Fruit fly (Drosophila melanogaster) ovary, adult (tissue): ENCODE results near the gene Pnn.

ENCODE experiments used
- CG17801 ChIP-seq: fragments of 200-800 bp; optimal IDR thresholded peaks from 2 replicates; lab custom pipeline; 2019; ENCODE audit warnings: missing biosample characterization, mild to moderate bottlenecking, missing genetic modification characterization, moderate library complexity; ENCODE audit not compliant: partially characterized antibody

Pnn gene

DNA sequence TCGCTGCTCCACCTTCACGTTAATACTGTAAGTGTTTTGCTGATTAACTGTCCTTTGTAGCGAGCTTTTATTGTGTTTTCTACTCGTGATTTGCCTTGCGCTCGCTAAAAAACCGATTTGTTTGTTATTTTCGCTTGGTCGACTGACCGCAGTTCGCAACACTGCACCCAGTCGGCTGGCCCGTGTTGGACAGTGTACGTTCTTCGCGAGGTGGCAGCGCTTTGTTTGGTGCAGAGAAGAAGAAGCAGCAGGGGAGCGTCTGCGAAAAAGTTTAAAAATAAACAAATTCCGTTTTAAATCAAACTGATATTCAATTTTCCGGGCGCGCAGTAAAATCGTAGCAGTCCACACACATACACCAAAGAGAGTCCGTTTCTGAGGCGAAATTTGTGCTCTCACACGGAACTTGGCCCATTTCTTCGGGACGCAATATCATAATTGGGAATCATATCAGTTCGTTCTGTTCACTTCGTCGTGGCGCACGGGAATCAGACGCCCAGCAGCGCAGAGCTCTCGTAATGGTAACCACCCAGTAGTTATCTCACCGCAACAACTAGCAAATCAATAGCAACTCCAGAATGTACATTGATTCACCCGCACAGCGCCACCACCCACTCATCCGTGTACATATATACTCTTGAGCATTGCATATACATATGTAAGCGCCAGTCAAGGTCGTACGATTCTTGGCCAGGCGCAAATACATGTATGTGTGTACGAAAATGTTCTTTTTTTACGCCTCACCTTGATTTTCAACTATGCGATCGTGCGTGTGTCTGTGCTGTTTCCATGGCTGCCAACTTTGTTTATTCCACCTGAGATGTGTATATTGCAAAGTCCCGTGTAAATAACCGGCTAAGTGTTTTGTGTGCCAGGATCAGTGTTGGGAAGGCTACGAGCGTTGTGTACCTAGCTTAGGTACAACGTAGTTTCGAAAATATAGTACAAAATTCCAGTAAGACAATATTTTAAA is 27.2 kb downstream of the Pnn start, which contains the start of gene Naa80:
TSS of gene Naa80 (plus strand) at position 215 of the 973 bp plus-strand sequence.
- TF ChIP-seq CG17801, result peak; percentile 29

DNA sequence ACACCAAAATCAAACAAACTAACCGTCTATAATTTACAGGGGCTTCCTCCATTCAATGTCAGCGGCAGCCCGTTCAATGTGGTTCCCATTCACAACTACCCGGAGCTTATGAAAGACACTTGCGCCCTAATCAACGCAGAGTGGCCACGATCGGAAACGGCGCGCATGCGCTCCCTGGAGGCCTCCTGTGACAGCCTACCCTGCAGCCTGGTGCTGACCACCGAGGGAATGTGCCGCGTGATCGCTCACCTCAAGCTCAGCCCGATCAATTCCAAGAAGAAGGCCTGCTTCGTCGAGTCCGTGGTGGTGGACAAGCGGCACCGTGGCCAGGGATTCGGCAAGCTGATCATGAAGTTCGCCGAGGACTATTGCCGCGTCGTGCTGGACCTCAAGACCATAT is 28.2 kb downstream of the Pnn start, which contains the start of gene MED6:
TSS of gene MED6 (minus strand) at position 101 of the 400 bp plus-strand sequence.
- no peak for TF ChIP-seq CG17801

DNA sequence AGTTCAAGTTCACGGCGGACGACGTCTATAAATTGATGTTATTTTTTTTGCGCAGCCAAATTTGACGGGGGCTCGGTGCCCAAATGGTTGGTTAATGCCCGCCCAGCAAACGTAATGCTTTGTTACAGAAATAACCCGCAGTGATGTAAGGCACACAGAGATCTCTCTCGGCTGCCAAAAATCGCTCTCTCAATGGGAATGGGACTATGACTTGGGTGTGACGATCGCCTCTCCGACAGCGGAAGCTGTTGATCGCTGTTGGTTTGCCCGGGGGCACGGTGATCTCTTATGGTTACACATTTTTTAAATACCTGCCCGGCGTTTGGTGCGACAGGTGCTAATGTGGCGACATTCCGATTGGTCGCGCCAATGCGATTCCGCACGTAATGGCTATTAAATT is 29.4 kb downstream of the Pnn start:
- TF ChIP-seq CG17801, result no peak

DNA sequence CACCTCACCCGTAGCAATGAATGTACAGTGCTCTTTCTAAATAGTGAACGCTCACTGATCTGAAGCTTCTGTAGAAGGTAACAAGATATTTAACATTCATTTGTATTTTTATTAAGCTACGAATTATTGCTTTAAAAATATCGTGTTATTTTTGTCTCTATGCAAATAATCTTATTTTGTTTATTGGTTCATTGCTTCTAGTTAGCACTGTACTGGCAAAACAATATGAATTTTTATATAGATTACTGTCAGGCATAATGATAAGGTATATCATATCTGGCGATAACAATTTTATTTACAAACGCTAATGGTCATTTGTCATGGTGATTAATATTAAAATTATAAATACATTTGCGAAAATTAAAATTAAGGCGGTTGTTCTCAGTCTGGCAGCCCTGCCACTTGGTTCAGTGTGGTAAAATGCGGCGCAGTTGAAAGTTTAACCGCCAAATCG is 30.8 kb downstream of the Pnn start, which contains the start of gene CG9471:
TSS of gene CG9471 (minus strand) at position 24 of the 454 bp plus-strand sequence.
- peak; percentile 95 for TF ChIP-seq CG17801

DNA sequence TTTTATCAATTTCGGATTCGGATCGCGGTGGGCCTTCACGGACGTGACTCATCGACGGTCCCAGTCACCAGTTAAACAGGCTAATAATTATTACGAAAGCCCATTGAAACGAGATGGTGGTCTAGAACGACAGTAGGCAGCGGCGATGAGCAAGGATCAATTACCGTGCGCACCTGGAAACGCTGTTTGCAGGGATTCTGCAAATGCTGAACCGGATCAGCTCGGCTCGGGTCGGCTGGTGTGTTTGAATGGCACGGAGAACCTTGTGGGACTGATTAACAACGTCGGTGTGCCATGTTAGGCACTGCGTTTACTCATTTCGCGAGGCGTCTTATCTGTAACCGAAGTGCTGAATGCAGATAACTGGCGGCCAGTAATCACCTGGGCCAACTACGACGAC is 33.4 kb downstream of the Pnn start, which contains the start of gene Whamy:
TSS of gene Whamy (minus strand) at position 273 of the 400 bp plus-strand sequence.
- TF ChIP-seq CG17801, result no peak

DNA sequence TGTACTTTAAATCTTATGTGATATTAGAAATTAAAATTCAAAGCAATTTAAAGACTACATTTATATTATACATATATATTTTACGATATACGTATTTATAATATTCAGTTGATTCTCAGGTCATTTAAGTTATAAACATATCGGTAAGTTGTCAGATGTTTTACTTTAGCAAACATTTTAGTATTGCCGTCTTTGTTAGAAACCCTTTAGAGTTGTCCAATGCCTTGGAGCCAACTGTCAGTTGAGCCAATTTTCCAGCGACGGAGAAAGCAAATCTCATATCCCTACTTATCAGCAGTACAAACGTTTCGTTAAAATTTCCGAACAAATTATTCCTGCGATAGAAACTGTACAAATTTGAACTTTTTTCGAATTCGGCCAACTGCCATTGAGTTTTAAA is 34.1 kb downstream of the Pnn start, which contains the start of gene topi:
TSS of gene topi (plus strand) at position 301 of the 400 bp plus-strand sequence.
- TF ChIP-seq CG17801, result no peak

DNA sequence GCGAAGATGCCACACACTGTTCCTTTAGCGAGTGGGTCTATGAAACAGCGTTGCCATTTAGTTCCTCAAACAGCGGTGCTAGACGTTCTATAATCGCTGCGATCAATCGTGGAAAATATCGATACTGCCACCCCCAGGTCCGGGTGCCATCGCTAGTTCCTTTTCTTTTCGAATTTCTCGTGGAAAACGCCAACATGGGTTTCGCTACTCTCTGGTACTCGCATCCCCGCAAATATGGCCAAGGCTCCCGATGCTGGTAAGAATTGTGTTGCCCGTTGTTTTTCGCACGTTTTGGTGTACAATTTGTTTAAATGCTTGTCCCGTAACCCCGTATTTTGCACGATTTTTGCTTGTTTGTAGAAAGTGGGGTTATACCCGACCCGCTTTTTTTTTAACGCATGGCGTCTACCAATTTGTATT is 37.3 kb downstream of the Pnn start, which contains the start of gene RpS29:
TSS of gene RpS29 (plus strand) at position 102 of the 420 bp plus-strand sequence.
- TF ChIP-seq CG17801, result peak; percentile 81

DNA sequence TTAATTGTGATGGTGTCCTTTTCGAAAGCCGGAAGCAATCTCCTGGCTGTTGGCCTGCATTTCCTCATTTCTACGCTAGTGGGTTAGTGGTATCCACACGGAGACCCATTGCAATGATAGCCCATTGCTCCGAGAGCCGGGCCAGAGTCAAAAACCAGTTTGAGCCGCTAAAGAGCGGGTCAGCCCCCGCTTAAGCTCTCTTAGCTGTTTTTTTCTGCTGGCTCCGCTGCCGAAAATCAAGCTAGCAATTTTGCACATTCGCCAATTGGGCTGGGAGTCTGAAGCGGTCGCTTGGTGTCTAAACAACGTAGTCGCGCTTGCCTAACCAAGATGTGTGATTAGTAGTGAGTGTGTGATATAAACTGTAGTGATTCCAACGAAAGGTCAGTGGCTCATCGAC is 39.1 kb downstream of the Pnn start, which contains the start of gene CG12947:
TSS of gene CG12947 (plus strand) at position 301 of the 400 bp plus-strand sequence.
- no peak for TF ChIP-seq CG17801

DNA sequence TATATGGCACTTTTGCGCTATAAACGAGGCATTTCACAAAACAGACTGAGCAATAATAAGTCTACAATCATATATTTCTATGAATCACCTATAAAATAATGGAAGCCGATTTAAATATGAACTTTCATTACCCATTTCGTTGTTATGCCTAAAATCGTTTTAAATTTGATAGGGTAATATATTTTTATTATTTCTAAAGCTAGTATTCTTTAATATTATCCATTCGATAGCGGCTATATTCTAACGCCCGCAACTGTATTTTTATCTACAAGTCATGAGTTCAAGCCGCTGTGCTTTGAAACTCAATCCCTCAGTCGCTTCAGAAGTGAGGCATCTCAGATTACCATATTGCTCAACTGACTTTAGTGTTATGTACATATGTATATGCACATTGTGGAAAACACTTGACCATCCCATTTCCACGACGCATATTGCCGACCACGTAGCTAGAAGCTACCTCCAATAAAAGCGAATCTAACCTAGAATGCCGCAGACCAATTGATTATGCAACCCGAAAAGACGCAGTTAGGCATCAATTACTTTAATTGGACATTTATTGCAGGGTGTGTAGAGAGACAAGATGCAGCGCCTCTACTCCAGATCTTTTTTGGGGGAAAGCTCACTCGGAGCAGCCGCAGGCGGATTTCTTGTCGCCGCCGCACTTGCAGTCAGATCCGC is 42.7 kb downstream of the Pnn start:
- peak; percentile 55 for TF ChIP-seq CG17801

DNA sequence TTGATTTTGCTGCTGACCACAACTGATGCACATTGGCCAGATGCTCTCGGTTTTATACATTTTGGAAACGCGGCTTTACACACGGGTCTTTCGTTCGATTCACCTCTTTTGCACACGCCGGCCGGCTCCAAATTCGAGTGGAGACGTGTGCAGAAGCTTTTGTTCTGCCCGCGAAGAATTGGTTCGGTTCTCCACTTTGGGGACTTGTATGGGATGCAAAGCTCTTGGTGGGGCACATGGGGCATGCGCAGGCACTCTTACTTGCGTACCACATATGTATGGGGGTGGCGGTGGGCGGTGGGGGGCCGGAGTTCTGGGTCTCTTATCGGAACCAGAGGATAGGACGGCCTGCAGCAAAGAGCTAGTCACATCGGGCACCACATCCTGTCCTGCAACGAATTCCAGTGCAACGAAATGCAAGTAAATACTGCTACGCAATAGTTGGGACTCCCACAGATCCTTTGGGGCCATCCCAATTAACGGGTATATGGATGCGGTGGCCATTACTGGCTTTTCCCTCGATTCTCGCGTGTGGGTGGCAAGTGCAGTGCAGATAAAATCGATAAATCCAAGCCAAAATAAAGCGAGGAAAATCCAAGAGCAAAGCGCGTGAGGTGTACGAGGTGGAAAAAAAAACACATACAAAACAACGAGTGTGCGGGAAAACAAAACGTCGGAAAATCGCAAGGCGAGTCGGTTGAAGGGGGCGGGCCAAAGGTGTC is 43.8 kb downstream of the Pnn start, which contains the start of the genes MtnA and CG8500:
TSS of gene MtnA (minus strand) at position 30 of the 722 bp plus-strand sequence.
TSS of gene CG8500 (plus strand) at position 313 of the 722 bp plus-strand sequence.
- TF ChIP-seq CG17801, result no peak

DNA sequence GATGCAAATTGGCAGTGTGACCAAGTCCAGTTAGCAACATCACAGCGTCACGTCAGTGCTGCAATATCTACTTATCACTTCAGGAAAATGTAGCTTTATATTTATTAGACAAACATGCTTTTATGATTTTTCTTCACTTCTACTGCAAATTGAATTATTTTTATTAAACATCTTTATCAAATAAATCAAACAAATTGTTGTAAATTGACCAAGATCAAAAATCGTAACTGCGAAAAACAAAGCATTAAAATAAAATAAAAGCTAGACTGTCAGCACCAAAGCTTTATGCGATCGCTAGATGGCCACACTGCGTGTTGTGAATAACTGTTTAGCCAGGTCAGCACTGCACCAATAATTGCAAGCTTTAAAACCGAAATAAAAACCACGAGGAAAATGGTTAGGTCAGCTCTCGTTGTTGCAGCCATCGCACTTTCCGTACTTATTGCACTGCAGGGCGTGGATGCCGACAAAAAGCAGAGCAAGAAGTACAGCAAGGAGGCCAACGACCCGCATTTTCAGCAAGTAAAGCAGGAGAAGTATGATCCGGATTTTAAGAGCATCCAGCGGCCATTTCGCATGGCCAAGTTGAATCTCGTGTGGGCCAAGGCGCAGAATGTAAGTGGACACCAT is 50.6 kb downstream of the Pnn start, which contains the start of the genes CG12945 and CG8507:
TSS of gene CG12945 (minus strand) at position 45 of the 630 bp plus-strand sequence.
TSS of gene CG8507 (plus strand) at position 307 of the 630 bp plus-strand sequence.
- TF ChIP-seq CG17801, result peak; percentile 84
